Fruit fly (Drosophila melanogaster) whole organism, embryonic: Measurements from ENCODE around the gene Fam92.
A peak's percentile ranks its signal among the peaks of the same experiment; 100 is the strongest.

ENCODE experiments used
- Bdp1 ChIP-seq: fragments of 200-800 bp; sonication (Bioruptor generic); optimal IDR thresholded peaks from 3 replicates; lab custom pipeline; 2016; ENCODE audit warnings: missing biosample characterization, missing genetic modification characterization
- C15 ChIP-seq: fragments of 200-800 bp; sonication (Bioruptor generic); IDR thresholded peaks from 3 replicates; pipeline ENCODE4 v1.3.6; 2022; ENCODE audit warnings: missing biosample characterization, missing genetic modification characterization
- CG10366 ChIP-seq: fragments of 200-800 bp; sonication (Bioruptor generic); IDR thresholded peaks from 2 replicates; pipeline ENCODE4 v1.3.6; 2022; ENCODE audit warnings: missing biosample characterization, missing genetic modification characterization
- CG10543 ChIP-seq: fragments of 200-800 bp; sonication (Bioruptor generic); optimal IDR thresholded peaks from 3 replicates; lab custom pipeline; 2017; ENCODE audit warnings: missing biosample characterization, mild to moderate bottlenecking, missing genetic modification characterization, moderate library complexity
- CG11085 ChIP-seq: fragments of 200-800 bp; sonication (Bioruptor generic); IDR thresholded peaks from 2 replicates; pipeline ENCODE4 v1.3.6; 2022; ENCODE audit warnings: missing biosample characterization, missing genetic modification characterization
- CG12744 ChIP-seq: fragments of 200-800 bp; sonication (Bioruptor generic); optimal IDR thresholded peaks from 2 replicates; lab custom pipeline; 2016; ENCODE audit warnings: missing biosample characterization, missing genetic modification characterization
- CG13287 ChIP-seq: fragments of 200-800 bp; sonication (Bioruptor generic); IDR thresholded peaks from 2 replicates; pipeline ENCODE4 v1.3.6; 2022; ENCODE audit warnings: missing biosample characterization, missing genetic modification characterization; ENCODE audit not compliant: partially characterized antibody
- CG13894 ChIP-seq: fragments of 200-800 bp; sonication (Bioruptor generic); optimal IDR thresholded peaks from 3 replicates; lab custom pipeline; 2018; ENCODE audit warnings: missing biosample characterization, mild to moderate bottlenecking, missing genetic modification characterization, moderate library complexity
- CG14441 ChIP-seq: fragments of 200-800 bp; sonication (Bioruptor generic); IDR thresholded peaks from 2 replicates; pipeline ENCODE4 v1.3.6; 2022; ENCODE audit warnings: missing biosample characterization, missing genetic modification characterization
- CG14667 ChIP-seq: fragments of 200-800 bp; sonication (Bioruptor generic); IDR thresholded peaks from 2 replicates; pipeline ENCODE4 v1.3.6; 2022; ENCODE audit warnings: missing biosample characterization, missing genetic modification characterization
- CG1602 ChIP-seq: fragments of 200-800 bp; sonication (Bioruptor generic); optimal IDR thresholded peaks from 3 replicates; lab custom pipeline; 2016; ENCODE audit warnings: missing biosample characterization, missing genetic modification characterization
- CG17328 ChIP-seq: fragments of 200-800 bp; sonication (Bioruptor generic); IDR thresholded peaks from 2 replicates; pipeline ENCODE4 v1.3.6; 2022; ENCODE audit warnings: missing biosample characterization, missing genetic modification characterization
- CG2712 ChIP-seq: fragments of 200-800 bp; optimal IDR thresholded peaks from 3 replicates; lab custom pipeline; 2019; ENCODE audit warnings: missing biosample characterization, mild to moderate bottlenecking, missing genetic modification characterization, moderate library complexity
- CG31441 ChIP-seq: fragments of 200-800 bp; sonication (Bioruptor generic); IDR thresholded peaks from 2 replicates; pipeline ENCODE4 v1.3.6; 2022; ENCODE audit warnings: missing biosample characterization, missing genetic modification characterization
- CG33213 ChIP-seq: fragments of 200-800 bp; sonication (Bioruptor generic); optimal IDR thresholded peaks from 3 replicates; lab custom pipeline; 2016; ENCODE audit warnings: missing biosample characterization, missing genetic modification characterization
- CG42726 ChIP-seq: fragments of 200-800 bp; sonication (Bioruptor generic); IDR thresholded peaks from 2 replicates; pipeline ENCODE4 v1.3.6; 2022; ENCODE audit warnings: missing biosample characterization, missing genetic modification characterization; ENCODE audit not compliant: partially characterized antibody
- CG4282 ChIP-seq: fragments of 200-800 bp; sonication (Bioruptor generic); optimal IDR thresholded peaks from 2 replicates; lab custom pipeline; 2016; ENCODE audit warnings: missing biosample characterization, missing genetic modification characterization
- CG5180 ChIP-seq: fragments of 200-800 bp; sonication (Bioruptor generic); optimal IDR thresholded peaks from 3 replicates; lab custom pipeline; 2017; ENCODE audit warnings: missing biosample characterization, missing genetic modification characterization, mild to moderate bottlenecking, moderate library complexity, missing genetic modification reagents
- CG6272 ChIP-seq: fragments of 200-800 bp; sonication (Bioruptor generic); IDR thresholded peaks from 2 replicates; pipeline ENCODE4 v1.3.6; 2022; ENCODE audit warnings: missing biosample characterization, missing genetic modification characterization
- CG6791 ChIP-seq: fragments of 200-800 bp; sonication (Bioruptor generic); IDR thresholded peaks from 3 replicates; pipeline ENCODE4 v1.3.6; 2022; ENCODE audit warnings: missing biosample characterization, missing genetic modification characterization; ENCODE audit not compliant: partially characterized antibody
- CG6854 ChIP-seq: fragments of 200-800 bp; sonication (Bioruptor generic); optimal IDR thresholded peaks from 3 replicates; lab custom pipeline; 2017; ENCODE audit warnings: missing biosample characterization, mild to moderate bottlenecking, missing genetic modification characterization
- CG7963 ChIP-seq: fragments of 200-800 bp; sonication (Bioruptor generic); IDR thresholded peaks from 3 replicates; pipeline ENCODE4 v1.3.6; 2022; ENCODE audit warnings: missing biosample characterization, missing genetic modification characterization; ENCODE audit not compliant: partially characterized antibody
- Gug ChIP-seq: fragments of 200-800 bp; sonication (Bioruptor generic); IDR thresholded peaks from 4 replicates; pipeline ENCODE4 v1.3.6; 2022; ENCODE audit warnings: missing biosample characterization, missing genetic modification characterization
- MTF-1 ChIP-seq: fragments of 200-800 bp; sonication (Bioruptor generic); optimal IDR thresholded peaks from 2 replicates; lab custom pipeline; 2018; ENCODE audit warnings: missing biosample characterization, mild to moderate bottlenecking, missing genetic modification characterization, borderline replicate concordance
- Med ChIP-seq: fragments of 200-800 bp; sonication (Bioruptor generic); peaks from one replicate; lab custom pipeline; 2016; ENCODE audit warnings: missing biosample characterization, missing genetic modification characterization, mild to moderate bottlenecking, inconsistent platforms, moderate library complexity
- Mrtf ChIP-seq: fragments of 200-800 bp; sonication (Bioruptor generic); IDR thresholded peaks from 3 replicates; pipeline ENCODE4 v1.3.6; 2022; ENCODE audit warnings: missing biosample characterization, missing genetic modification characterization
- NC2α ChIP-seq: fragments of 200-800 bp; sonication (Bioruptor generic); optimal IDR thresholded peaks from 2 replicates; lab custom pipeline; 2016; ENCODE audit warnings: missing biosample characterization, missing genetic modification characterization
- NC2β ChIP-seq: fragments of 200-800 bp; sonication (Bioruptor generic); optimal IDR thresholded peaks from 2 replicates; lab custom pipeline; 2016; ENCODE audit warnings: missing biosample characterization, missing genetic modification characterization
- Nf-YC ChIP-seq: fragments of 200-800 bp; optimal IDR thresholded peaks from 3 replicates; lab custom pipeline; 2019; ENCODE audit warnings: missing biosample characterization, mild to moderate bottlenecking, missing genetic modification characterization, moderate library complexity
- Poxn ChIP-seq: fragments of 200-800 bp; sonication (Bioruptor generic); IDR thresholded peaks from 2 replicates; pipeline ENCODE4 v1.3.6; 2022; ENCODE audit warnings: missing biosample characterization, missing genetic modification characterization
- Sox100B ChIP-seq: fragments of 200-800 bp; sonication (Bioruptor generic); optimal IDR thresholded peaks from 3 replicates; lab custom pipeline; 2018; ENCODE audit warnings: missing biosample characterization, mild to moderate bottlenecking, missing genetic modification characterization
- ara ChIP-seq: fragments of 200-800 bp; sonication (Bioruptor generic); IDR thresholded peaks from 2 replicates; pipeline ENCODE4 v1.3.6; 2022; ENCODE audit warnings: missing biosample characterization, missing genetic modification characterization
- ase ChIP-seq: fragments of 200-800 bp; sonication (Bioruptor generic); IDR thresholded peaks from 3 replicates; pipeline ENCODE4 v1.3.6; 2022; ENCODE audit warnings: missing biosample characterization, missing genetic modification characterization
- ash1 ChIP-seq: fragments of 200-800 bp; sonication (Bioruptor generic); optimal IDR thresholded peaks from 2 replicates; lab custom pipeline; 2018; ENCODE audit warnings: missing biosample characterization, mild to moderate bottlenecking, missing genetic modification characterization
- disco-r ChIP-seq: fragments of 200-800 bp; sonication (Bioruptor generic); optimal IDR thresholded peaks from 2 replicates; lab custom pipeline; 2016; ENCODE audit warnings: missing biosample characterization, missing genetic modification characterization
- grau ChIP-seq: fragments of 200-800 bp; optimal IDR thresholded peaks from 3 replicates; lab custom pipeline; 2019; ENCODE audit warnings: missing biosample characterization, mild to moderate bottlenecking, missing genetic modification characterization, moderate library complexity
- her ChIP-seq: fragments of 200-800 bp; sonication (Bioruptor generic); optimal IDR thresholded peaks from 2 replicates; lab custom pipeline; 2016; ENCODE audit warnings: missing biosample characterization, missing genetic modification characterization
- hkb ChIP-seq, 2 experiments: fragments of 200-800 bp in 1 of 2; fragments of >200 bp in 1 of 2; sonication (Bioruptor generic) in 1 of 2; IDR thresholded peaks in 1 of 2; optimal IDR thresholded peaks in 1 of 2; 2 replicates each; pipeline versions ENCODE4 v1.3.6 to Lab custom; 2017 to 2022; ENCODE audit warnings: missing biosample characterization in 1 of 2, missing genetic modification characterization in 1 of 2
- ind ChIP-seq: fragments of 200-800 bp; sonication (Bioruptor generic); optimal IDR thresholded peaks from 3 replicates; lab custom pipeline; 2016; ENCODE audit warnings: missing biosample characterization, missing genetic modification characterization
- insv ChIP-seq, 2 experiments: fragments of 200-800 bp; sonication (Bioruptor generic); optimal IDR thresholded peaks; 3 replicates each; lab custom pipeline; 2016 to 2018; ENCODE audit warnings: missing biosample characterization in 2 of 2, missing genetic modification characterization in 2 of 2
- jigr1 ChIP-seq: fragments of 200-800 bp; sonication (Bioruptor generic); IDR thresholded peaks from 3 replicates; pipeline ENCODE4 v1.3.6; 2022; ENCODE audit warnings: missing biosample characterization, missing genetic modification characterization
- ken ChIP-seq: fragments of 200-800 bp; sonication (Bioruptor generic); IDR thresholded peaks from 3 replicates; pipeline ENCODE4 v1.3.6; 2022; ENCODE audit warnings: missing biosample characterization, missing genetic modification characterization
- lab ChIP-seq: fragments of 200-800 bp; sonication (Bioruptor generic); optimal IDR thresholded peaks from 3 replicates; lab custom pipeline; 2017; ENCODE audit warnings: missing biosample characterization, missing genetic modification characterization, mild to moderate bottlenecking, moderate library complexity, missing genetic modification reagents
- nmo ChIP-seq: fragments of 200-800 bp; sonication (Bioruptor generic); optimal IDR thresholded peaks from 2 replicates; lab custom pipeline; 2018; ENCODE audit warnings: missing biosample characterization, mild to moderate bottlenecking, missing genetic modification characterization, moderate library complexity
- nom ChIP-seq: fragments of 200-800 bp; sonication (Bioruptor generic); optimal IDR thresholded peaks from 2 replicates; lab custom pipeline; 2017; ENCODE audit warnings: missing biosample characterization, missing genetic modification characterization, mild to moderate bottlenecking, moderate library complexity, missing genetic modification reagents
- org-1 ChIP-seq: fragments of 200-800 bp; sonication (Bioruptor generic); optimal IDR thresholded peaks from 2 replicates; lab custom pipeline; 2017; ENCODE audit warnings: missing biosample characterization, missing genetic modification characterization
- pho ChIP-seq: fragments of 200-800 bp; sonication (Bioruptor generic); optimal IDR thresholded peaks from 2 replicates; lab custom pipeline; 2016; ENCODE audit warnings: missing biosample characterization, missing genetic modification characterization
- ranshi ChIP-seq: fragments of 200-800 bp; sonication (Bioruptor generic); IDR thresholded peaks from 2 replicates; pipeline ENCODE4 v1.3.6; 2022; ENCODE audit warnings: missing biosample characterization, missing genetic modification characterization
- vnd ChIP-seq: fragments of 200-800 bp; sonication (Bioruptor generic); IDR thresholded peaks from 3 replicates; pipeline ENCODE4 v1.3.6; 2022; ENCODE audit warnings: missing biosample characterization, missing genetic modification characterization; ENCODE audit not compliant: partially characterized antibody
- zen ChIP-seq: fragments of 200-800 bp; sonication (Bioruptor generic); optimal IDR thresholded peaks from 3 replicates; lab custom pipeline; 2018; ENCODE audit warnings: missing biosample characterization, mild to moderate bottlenecking, missing genetic modification characterization, moderate library complexity

Fam92 gene

DNA sequence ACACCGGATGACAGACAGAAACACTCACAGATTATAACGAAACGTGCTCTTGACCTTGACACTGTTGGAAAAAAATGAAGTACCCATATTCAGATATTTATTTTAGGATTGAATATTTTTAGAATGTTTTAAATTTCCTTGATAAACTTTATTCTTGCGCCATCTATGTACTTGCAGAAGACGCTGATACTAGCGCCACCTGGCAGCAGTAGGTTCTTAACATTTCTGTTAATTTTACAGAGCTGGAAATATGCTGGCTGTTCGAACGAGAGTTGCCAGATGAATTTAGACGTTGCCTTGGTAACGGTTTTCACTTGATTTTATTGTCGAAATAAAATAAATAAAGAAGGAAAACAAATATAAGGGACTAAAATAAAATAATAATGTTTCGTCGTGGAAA lies at the start of gene Fam92 (continued):
- TF ChIP-seq pho (GFP tag; lab: Kevin White, UChicago) (no peak), insv (GFP tag; optimal IDR thresholded peaks at IDR 0.05; lab: Kevin White, UChicago) (peak in 1 of 2 experiments; percentile 58), Sox100B (peak; percentile 10), zen (peak; percentile 24), ind (peak; percentile 36), lab (GFP tag; lab: Kevin White, UChicago) (peak; percentile 56), hkb (optimal IDR thresholded peaks at IDR 0.05; lab: Kevin White, UChicago) (no peak), hkb (GFP tag; IDR thresholded peaks at IDR 0.05; lab: Robert Waterston, UW) (peak; percentile 58), CG13894 (tag; lab: Kevin White, UChicago) (peak; percentile 14), Bdp1 (GFP tag; lab: Kevin White, UChicago) (no peak), CG2712 (tag; lab: Kevin White, UChicago) (peak; percentile 74), CG10366 (peak; percentile 44; the same call in 1 of the 2 replicates), MTF-1 (GFP tag; lab: Kevin White, UChicago) (peak; percentile 65), CG5180 (GFP tag; lab: Kevin White, UChicago) (no peak), nom (GFP tag; lab: Kevin White, UChicago) (no peak), ranshi (GFP tag; lab: Robert Waterston, UW) (no peak), Med (GFP tag; lab: Kevin White, UChicago) (peak; percentile 92), CG33213 (GFP tag; lab: Kevin White, UChicago) (peak; percentile 47), CG10543 (no peak), grau (peak; percentile 65), C15 (GFP tag; lab: Robert Waterston, UW) (no peak), CG13287 (peak; percentile 31; the same call in 1 of the 2 replicates), CG12744 (peak; percentile 54), vnd (GFP tag; lab: Robert Waterston, UW) (no peak), CG14667 (GFP tag; lab: Robert Waterston, UW) (no peak), CG6272 (GFP tag; lab: Robert Waterston, UW) (no peak), jigr1 (GFP tag; lab: Robert Waterston, UW) (no peak), NC2β (GFP tag; lab: Kevin White, UChicago) (peak; percentile 61), CG11085 (peak; percentile 11; the same call in 1 of the 2 replicates), CG17328 (GFP tag; lab: Robert Waterston, UW) (peak; percentile 34; the same call in 1 of the 2 replicates), ase (peak; percentile 17; the same call in 1 of the 3 replicates), ara (GFP tag; lab: Robert Waterston, UW) (no peak), ken (GFP tag; lab: Robert Waterston, UW) (no peak), CG14441 (GFP tag; lab: Robert Waterston, UW) (peak; percentile 63), CG6791 (GFP tag; lab: Robert Waterston, UW) (no peak), CG6854 (no peak), ash1 (no peak), NC2α (GFP tag; lab: Kevin White, UChicago) (peak; percentile 41), Poxn (no peak), her (GFP tag; lab: Kevin White, UChicago) (no peak), CG4282 (no peak), org-1 (GFP tag; lab: Kevin White, UChicago) (no peak), CG1602 (peak; percentile 38), disco-r (GFP tag; lab: Kevin White, UChicago) (no peak), CG7963 (GFP tag; lab: Robert Waterston, UW) (no peak), nmo (GFP tag; lab: Kevin White, UChicago) (peak; percentile 33), CG31441 (peak; percentile 30; the same call in 1 of the 2 replicates), Nf-YC (peak; percentile 40), Mrtf (GFP tag; lab: Robert Waterston, UW) (peak; percentile 49; the same call in 2 of the 3 replicates), Gug (GFP tag; lab: Robert Waterston, UW) (0 out of 4 replicates have a peak, but pooled peaks have one; percentile 18), CG42726 (GFP tag; lab: Robert Waterston, UW) (0 out of 2 replicates have a peak, but pooled peaks have one; percentile 27)
